Fruit fly (Drosophila melanogaster) whole organism, wandering third instar larva: ENCODE data around the gene Jhbp13.

Source experiments
- Abd-B ChIP-seq: fragments of >200 bp; optimal IDR thresholded peaks from 2 replicates; lab custom pipeline; 2017; ENCODE audit warnings: missing biosample characterization, missing genetic modification characterization
- CG32264 ChIP-seq: fragments of 200-800 bp; sonication (Bioruptor generic); optimal IDR thresholded peaks from 2 replicates; lab custom pipeline; 2016; ENCODE audit warnings: missing biosample characterization, missing genetic modification characterization
- CG9705 ChIP-seq: fragments of 200-800 bp; sonication (Bioruptor generic); optimal IDR thresholded peaks from 2 replicates; lab custom pipeline; 2018; ENCODE audit warnings: missing biosample characterization, mild to moderate bottlenecking, missing genetic modification characterization
- CrebA ChIP-seq: fragments of 200-800 bp; sonication (Bioruptor generic); optimal IDR thresholded peaks from 2 replicates; lab custom pipeline; 2016; ENCODE audit warnings: missing biosample characterization, mild to moderate bottlenecking, missing genetic modification characterization, borderline replicate concordance
- Dfd ChIP-seq: fragments of >200 bp; optimal IDR thresholded peaks from 2 replicates; lab custom pipeline; 2017; ENCODE audit warnings: missing biosample characterization, missing genetic modification characterization
- Dif ChIP-seq: fragments of 200-275, 200-300 bp; sonication (Bioruptor generic); optimal IDR thresholded peaks from 2 replicates; lab custom pipeline; 2018; ENCODE audit warnings: missing biosample characterization, missing genetic modification characterization; ENCODE audit not compliant: partially characterized antibody
- GATAd ChIP-seq: sonication (Bioruptor generic); optimal IDR thresholded peaks from 2 replicates; lab custom pipeline; 2016; ENCODE audit warnings: missing biosample characterization, missing genetic modification characterization
- HLH106 ChIP-seq: fragments of 200-800 bp; optimal IDR thresholded peaks from 3 replicates; lab custom pipeline; 2019; ENCODE audit warnings: missing biosample characterization, mild to moderate bottlenecking, missing genetic modification characterization, moderate library complexity
- Hnf4 ChIP-seq: fragments of 200-800 bp; sonication (Bioruptor generic); optimal IDR thresholded peaks from 2 replicates; lab custom pipeline; 2016; ENCODE audit warnings: missing biosample characterization, mild to moderate bottlenecking, missing genetic modification characterization
- Hr78 ChIP-seq: fragments of >200 bp; optimal IDR thresholded peaks from 2 replicates; lab custom pipeline; 2017; ENCODE audit warnings: missing biosample characterization, missing genetic modification characterization
- Hr83 ChIP-seq: fragments of 200-300 bp; sonication (Bioruptor generic); optimal IDR thresholded peaks from 2 replicates; lab custom pipeline; 2016; ENCODE audit warnings: missing biosample characterization, mild to moderate bottlenecking, missing genetic modification characterization, moderate library complexity; ENCODE audit not compliant: poor library complexity, severe bottlenecking
- Jra ChIP-seq: sonication (Bioruptor generic); optimal IDR thresholded peaks from 2 replicates; lab custom pipeline; 2016; ENCODE audit warnings: missing biosample characterization, missing genetic modification characterization
- Mio ChIP-seq: sonication (Bioruptor generic); optimal IDR thresholded peaks from 2 replicates; lab custom pipeline; 2016; ENCODE audit warnings: missing biosample characterization, missing genetic modification characterization
- Myc ChIP-seq: fragments of >200 bp; optimal IDR thresholded peaks from 2 replicates; lab custom pipeline; 2017
- OdsH ChIP-seq: fragments of 200-800 bp; sonication (Bioruptor generic); optimal IDR thresholded peaks from 2 replicates; lab custom pipeline; 2016; ENCODE audit warnings: missing biosample characterization, mild to moderate bottlenecking, missing genetic modification characterization
- Rel ChIP-seq, 2 experiments: fragments of 200-800 bp; sonication (Bioruptor generic) in 1 of 2; optimal IDR thresholded peaks; 2 replicates in 1 of 2; 3 replicates in 1 of 2; lab custom pipeline; 2016 to 2019; ENCODE audit warnings: mild to moderate bottlenecking in 2 of 2, missing biosample characterization in 2 of 2, missing genetic modification characterization in 2 of 2, moderate library complexity in 1 of 2
- Sp1 ChIP-seq: fragments of 200-800 bp; sonication (Bioruptor generic); optimal IDR thresholded peaks from 3 replicates; lab custom pipeline; 2019; ENCODE audit warnings: missing biosample characterization, mild to moderate bottlenecking, missing genetic modification characterization, moderate library complexity
- br ChIP-seq: fragments of 200-800 bp; sonication (Bioruptor generic); optimal IDR thresholded peaks from 2 replicates; lab custom pipeline; 2016; ENCODE audit warnings: missing biosample characterization, missing genetic modification characterization
- brk ChIP-seq: fragments of 200-800 bp; sonication (Bioruptor generic); optimal IDR thresholded peaks from 2 replicates; lab custom pipeline; 2016; ENCODE audit warnings: missing biosample characterization, mild to moderate bottlenecking, missing genetic modification characterization
- dl ChIP-seq, 2 experiments: fragments of 175-275, 200-275 bp in 1 of 2; fragments of 200-275 bp in 1 of 2; sonication (Bioruptor generic); optimal IDR thresholded peaks; lab custom pipeline; 2018; ENCODE audit warnings: mild to moderate bottlenecking in 2 of 2, missing biosample characterization in 2 of 2, missing genetic modification characterization in 2 of 2, moderate library complexity in 2 of 2; ENCODE audit not compliant: partially characterized antibody in 2 of 2, insufficient read depth in 1 of 2
- dmrt93B ChIP-seq: fragments of 200-800 bp; sonication (Bioruptor generic); optimal IDR thresholded peaks from 2 replicates; lab custom pipeline; 2018; ENCODE audit warnings: missing biosample characterization, mild to moderate bottlenecking, missing genetic modification characterization
- dsf ChIP-seq: sonication (Bioruptor generic); optimal IDR thresholded peaks from 2 replicates; lab custom pipeline; 2016; ENCODE audit warnings: missing biosample characterization, missing genetic modification characterization, borderline replicate concordance
- ey ChIP-seq: fragments of 200-800 bp; sonication (Bioruptor generic); optimal IDR thresholded peaks from 2 replicates; lab custom pipeline; 2016; ENCODE audit warnings: missing biosample characterization, missing genetic modification characterization
- foxo ChIP-seq, 2 experiments: fragments of 200-800 bp; sonication (Bioruptor generic); optimal IDR thresholded peaks; 2 replicates in 1 of 2; 3 replicates in 1 of 2; lab custom pipeline; 2016 to 2017; ENCODE audit warnings: missing biosample characterization in 2 of 2, missing genetic modification characterization in 2 of 2
- fru ChIP-seq: fragments of 200-800 bp; sonication (Bioruptor generic); optimal IDR thresholded peaks from 3 replicates; lab custom pipeline; 2016; ENCODE audit warnings: missing biosample characterization, mild to moderate bottlenecking, missing genetic modification characterization
- h ChIP-seq: fragments of 200-800 bp; sonication (Bioruptor generic); optimal IDR thresholded peaks from 3 replicates; lab custom pipeline; 2016; ENCODE audit warnings: missing biosample characterization, mild to moderate bottlenecking, missing genetic modification characterization
- lola ChIP-seq: fragments of >200 bp; optimal IDR thresholded peaks from 2 replicates; lab custom pipeline; 2017; ENCODE audit warnings: missing biosample characterization, missing genetic modification characterization
- psq ChIP-seq: fragments of 200-800 bp; sonication (Bioruptor generic); optimal IDR thresholded peaks from 3 replicates; lab custom pipeline; 2017; ENCODE audit warnings: missing biosample characterization, mild to moderate bottlenecking, missing genetic modification characterization, moderate library complexity
- rgr ChIP-seq: fragments of 200-800 bp; sonication (Bioruptor generic); optimal IDR thresholded peaks from 3 replicates; lab custom pipeline; 2016; ENCODE audit warnings: missing biosample characterization, mild to moderate bottlenecking, missing genetic modification characterization
- sage ChIP-seq: fragments of 200-800 bp; sonication (Bioruptor generic); optimal IDR thresholded peaks from 2 replicates; lab custom pipeline; 2016; ENCODE audit warnings: missing biosample characterization, mild to moderate bottlenecking, missing genetic modification characterization
- sv ChIP-seq: fragments of 200-800 bp; sonication (Bioruptor generic); optimal IDR thresholded peaks from 3 replicates; lab custom pipeline; 2016; ENCODE audit warnings: missing biosample characterization, missing genetic modification characterization
- tai ChIP-seq: sonication (Bioruptor generic); optimal IDR thresholded peaks from 2 replicates; lab custom pipeline; 2016; ENCODE audit warnings: missing biosample characterization, missing genetic modification characterization
- usp ChIP-seq: fragments of >200 bp; optimal IDR thresholded peaks from 2 replicates; lab custom pipeline; 2017; ENCODE audit warnings: missing biosample characterization, missing genetic modification characterization
- woc ChIP-seq: sonication (Bioruptor generic); optimal IDR thresholded peaks from 2 replicates; lab custom pipeline; 2016; ENCODE audit warnings: missing biosample characterization, mild to moderate bottlenecking, missing genetic modification characterization

The Jhbp13 gene

DNA sequence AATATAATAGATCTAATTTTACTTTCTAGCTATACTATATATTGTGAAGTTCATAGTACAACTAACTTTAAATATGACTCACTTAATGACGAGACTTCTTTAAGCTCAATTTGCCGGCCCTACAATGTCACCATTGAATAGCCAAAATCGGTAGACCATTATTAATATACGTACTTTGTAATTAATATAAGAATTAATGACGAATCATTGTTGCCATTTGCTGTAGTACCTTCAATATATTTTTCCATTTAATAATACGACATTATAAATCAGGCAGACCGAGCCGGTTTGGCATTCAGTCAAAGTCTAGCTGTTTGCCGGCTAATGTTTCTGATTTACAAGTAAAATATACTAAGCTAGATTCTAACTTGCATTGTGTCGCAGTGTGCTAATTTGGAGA, at the start of gene Jhbp13:
Gene Jhbp13 (plus strand): TSS at position 301 of the 400 bp plus-strand sequence.
- no peak for TF ChIP-seq Hr78 (GFP tag; lab: Kevin White, UChicago)
- TF ChIP-seq CG9705 (GFP tag; lab: Kevin White, UChicago), result no peak
- no peak for TF ChIP-seq br (GFP tag; lab: Kevin White, UChicago)
- no peak for TF ChIP-seq dl (GFP tag; optimal IDR thresholded peaks at IDR 0.05; lab: Kevin White, UChicago; ENCODE audit: insufficient read depth in 1 of 2, partially characterized antibody in 2 of 2)
- TF ChIP-seq Myc (lab: Kevin White, UChicago), result no peak
- no peak for TF ChIP-seq Rel (GFP tag; optimal IDR thresholded peaks at IDR 0.05; lab: Kevin White, UChicago)
- no peak for TF ChIP-seq Rel (tag; optimal IDR thresholded peaks at IDR 0.05; lab: Kevin White, UChicago)
- TF ChIP-seq psq (GFP tag; lab: Kevin White, UChicago), result no peak
- no peak for TF ChIP-seq foxo (GFP tag; optimal IDR thresholded peaks at IDR 0.05; lab: Kevin White, UChicago)
- no peak for TF ChIP-seq ey (GFP tag; lab: Kevin White, UChicago)
- TF ChIP-seq Dfd (GFP tag; lab: Kevin White, UChicago), result no peak
- TF ChIP-seq OdsH (GFP tag; lab: Kevin White, UChicago), result no peak

DNA sequence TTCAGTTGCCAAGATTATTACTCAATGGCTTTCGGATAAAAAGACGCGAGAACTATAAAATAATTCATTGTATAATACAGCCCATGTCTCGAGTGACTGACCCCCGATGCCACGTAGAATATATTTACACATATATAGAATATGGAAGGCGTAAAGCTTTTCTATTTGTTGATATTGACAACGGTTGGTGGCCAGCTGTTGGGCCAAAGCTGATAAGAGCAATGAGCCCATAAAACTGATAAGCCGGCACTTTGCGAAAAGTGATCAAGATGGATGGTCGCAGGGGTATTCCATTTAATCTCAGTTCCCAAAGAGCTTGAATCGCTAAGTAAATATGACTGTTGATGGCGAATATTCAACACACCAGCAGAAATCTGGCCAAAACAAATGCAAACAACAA, 49.3 kb upstream of the Jhbp13 start:
- TF ChIP-seq Myc (lab: Kevin White, UChicago) (no peak), h (GFP tag; lab: Kevin White, UChicago) (peak; percentile 43), Dif (GFP tag; lab: Kevin White, UChicago) (no peak), tai (no peak), Hr83 (GFP tag; lab: Kevin White, UChicago) (no peak), dmrt93B (GFP tag; lab: Kevin White, UChicago) (no peak), Jra (GFP tag; lab: Kevin White, UChicago) (no peak), Sp1 (GFP tag; lab: Kevin White, UChicago) (peak; percentile 49), rgr (GFP tag; lab: Kevin White, UChicago) (peak; percentile 1), CG32264 (GFP tag; lab: Kevin White, UChicago) (no peak), Abd-B (no peak), usp (no peak), lola (GFP tag; lab: Kevin White, UChicago) (no peak), brk (GFP tag; lab: Kevin White, UChicago) (no peak), sage (GFP tag; lab: Kevin White, UChicago) (no peak), Rel (GFP tag; optimal IDR thresholded peaks at IDR 0.05; lab: Kevin White, UChicago) (no peak), Rel (tag; optimal IDR thresholded peaks at IDR 0.05; lab: Kevin White, UChicago) (peak; percentile 85), psq (GFP tag; lab: Kevin White, UChicago) (no peak), br (GFP tag; lab: Kevin White, UChicago) (peak; percentile 11), foxo (GFP tag; optimal IDR thresholded peaks at IDR 0.05; lab: Kevin White, UChicago) (peak in 1 of 2 experiments; percentile 12), woc (GFP tag; lab: Kevin White, UChicago) (no peak), Mio (GFP tag; lab: Kevin White, UChicago) (no peak), HLH106 (tag; lab: Kevin White, UChicago) (no peak), fru (peak; percentile 56)

DNA sequence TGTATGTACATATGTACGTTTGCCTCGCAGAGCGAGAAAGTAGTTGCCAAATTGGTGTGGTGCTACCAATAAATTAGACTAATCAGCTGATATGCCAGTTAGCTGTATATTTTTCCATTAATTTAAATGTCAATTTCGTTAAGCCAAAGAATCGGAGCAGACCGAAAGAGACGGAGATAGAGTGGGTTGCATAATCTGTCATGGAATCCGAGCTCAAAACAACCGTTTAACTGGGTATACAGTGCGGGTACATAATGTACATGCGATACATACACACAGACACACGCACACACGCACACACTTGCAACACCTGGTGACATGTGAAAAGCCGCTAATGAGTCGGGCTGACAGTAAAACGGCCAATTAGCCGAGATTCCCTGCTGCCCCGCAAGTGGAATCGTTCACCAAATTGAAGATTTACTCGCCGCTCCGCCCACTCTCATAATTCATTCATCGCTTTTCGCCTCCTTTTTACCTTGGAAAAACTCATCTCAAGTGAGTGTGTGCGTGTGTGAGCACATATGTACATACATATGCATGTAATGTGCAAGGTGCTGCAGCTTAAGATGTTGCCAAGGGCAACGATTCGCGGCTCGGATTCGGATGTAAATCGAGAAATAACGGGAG, 48.6 kb upstream of the Jhbp13 start:
- no peak for TF ChIP-seq OdsH (GFP tag; lab: Kevin White, UChicago)
- TF ChIP-seq Hnf4, result no peak
- no peak for TF ChIP-seq woc (GFP tag; lab: Kevin White, UChicago)
- no peak for TF ChIP-seq dsf (GFP tag; lab: Kevin White, UChicago)
- TF ChIP-seq dmrt93B (GFP tag; lab: Kevin White, UChicago), result no peak

DNA sequence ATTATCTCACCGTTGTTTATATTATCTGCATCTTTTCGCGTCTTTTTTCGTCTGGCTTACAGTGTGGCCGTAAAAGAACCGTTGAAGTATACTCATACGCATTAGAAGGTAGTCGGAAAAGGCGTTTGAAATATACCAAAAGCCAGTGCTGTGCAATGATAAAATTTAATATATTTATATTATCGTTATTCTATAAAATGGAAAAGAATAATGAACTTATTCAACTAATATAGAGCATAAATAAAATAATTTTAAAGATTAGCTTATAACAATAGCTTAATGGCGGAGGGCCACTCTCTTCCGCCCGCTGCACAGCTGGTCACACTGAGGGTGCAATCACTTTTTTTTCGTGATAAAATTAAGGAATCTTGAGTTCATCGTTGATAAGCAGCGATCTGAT, 47.9 kb upstream of the Jhbp13 start, which contains the start of the genes CG16974 and Edem2:
Gene CG16974 (minus strand): TSS at position 86 of the 400 bp plus-strand sequence.
Gene Edem2 (plus strand): TSS at position 308 of the 400 bp plus-strand sequence.
- TF ChIP-seq Rel (GFP tag; optimal IDR thresholded peaks at IDR 0.05; lab: Kevin White, UChicago) (no peak), Rel (tag; optimal IDR thresholded peaks at IDR 0.05; lab: Kevin White, UChicago) (peak; percentile 72), OdsH (GFP tag; lab: Kevin White, UChicago) (no peak), CrebA (GFP tag; lab: Kevin White, UChicago) (no peak), tai (no peak), sv (peak; percentile 63), ey (GFP tag; lab: Kevin White, UChicago) (peak; percentile 63), foxo (GFP tag; optimal IDR thresholded peaks at IDR 0.05; lab: Kevin White, UChicago) (peak in 1 of 2 experiments; percentile 88), psq (GFP tag; lab: Kevin White, UChicago) (peak; percentile 76), Hr83 (GFP tag; lab: Kevin White, UChicago) (peak; percentile 49), GATAd (peak; percentile 41), CG9705 (GFP tag; lab: Kevin White, UChicago) (peak; percentile 58)
- TF ChIP-seq, all 38 proteins: peak for 8
